Fruit fly (Drosophila melanogaster) whole organism, wandering third instar larva: ENCODE data around the gene Takl2.

Source experiments
- Abd-B ChIP-seq: fragments of >200 bp; optimal IDR thresholded peaks from 2 replicates; lab custom pipeline; 2017; ENCODE audit warnings: missing biosample characterization, missing genetic modification characterization
- CG32264 ChIP-seq: fragments of 200-800 bp; sonication (Bioruptor generic); optimal IDR thresholded peaks from 2 replicates; lab custom pipeline; 2016; ENCODE audit warnings: missing biosample characterization, missing genetic modification characterization
- CrebA ChIP-seq: fragments of 200-800 bp; sonication (Bioruptor generic); optimal IDR thresholded peaks from 2 replicates; lab custom pipeline; 2016; ENCODE audit warnings: missing biosample characterization, mild to moderate bottlenecking, missing genetic modification characterization, borderline replicate concordance
- Dif ChIP-seq: fragments of 200-275, 200-300 bp; sonication (Bioruptor generic); optimal IDR thresholded peaks from 2 replicates; lab custom pipeline; 2018; ENCODE audit warnings: missing biosample characterization, missing genetic modification characterization; ENCODE audit not compliant: partially characterized antibody
- GATAd ChIP-seq: sonication (Bioruptor generic); optimal IDR thresholded peaks from 2 replicates; lab custom pipeline; 2016; ENCODE audit warnings: missing biosample characterization, missing genetic modification characterization
- HLH106 ChIP-seq: fragments of 200-800 bp; optimal IDR thresholded peaks from 3 replicates; lab custom pipeline; 2019; ENCODE audit warnings: missing biosample characterization, mild to moderate bottlenecking, missing genetic modification characterization, moderate library complexity
- Hnf4 ChIP-seq: fragments of 200-800 bp; sonication (Bioruptor generic); optimal IDR thresholded peaks from 2 replicates; lab custom pipeline; 2016; ENCODE audit warnings: missing biosample characterization, mild to moderate bottlenecking, missing genetic modification characterization
- Hr78 ChIP-seq: fragments of >200 bp; optimal IDR thresholded peaks from 2 replicates; lab custom pipeline; 2017; ENCODE audit warnings: missing biosample characterization, missing genetic modification characterization
- Hr83 ChIP-seq: fragments of 200-300 bp; sonication (Bioruptor generic); optimal IDR thresholded peaks from 2 replicates; lab custom pipeline; 2016; ENCODE audit warnings: missing biosample characterization, mild to moderate bottlenecking, missing genetic modification characterization, moderate library complexity; ENCODE audit not compliant: poor library complexity, severe bottlenecking
- Mio ChIP-seq: sonication (Bioruptor generic); optimal IDR thresholded peaks from 2 replicates; lab custom pipeline; 2016; ENCODE audit warnings: missing biosample characterization, missing genetic modification characterization
- Myc ChIP-seq: fragments of >200 bp; optimal IDR thresholded peaks from 2 replicates; lab custom pipeline; 2017
- N ChIP-seq: fragments of >200 bp; optimal IDR thresholded peaks from 2 replicates; lab custom pipeline; 2018; ENCODE audit warnings: missing biosample characterization, missing external identifiers, missing genetic modification characterization
- OdsH ChIP-seq: fragments of 200-800 bp; sonication (Bioruptor generic); optimal IDR thresholded peaks from 2 replicates; lab custom pipeline; 2016; ENCODE audit warnings: missing biosample characterization, mild to moderate bottlenecking, missing genetic modification characterization
- Rel ChIP-seq, 2 experiments: fragments of 200-800 bp; sonication (Bioruptor generic) in 1 of 2; optimal IDR thresholded peaks; 2 replicates in 1 of 2; 3 replicates in 1 of 2; lab custom pipeline; 2016 to 2019; ENCODE audit warnings: mild to moderate bottlenecking in 2 of 2, missing biosample characterization in 2 of 2, missing genetic modification characterization in 2 of 2, moderate library complexity in 1 of 2
- Sp1 ChIP-seq: fragments of 200-800 bp; sonication (Bioruptor generic); optimal IDR thresholded peaks from 3 replicates; lab custom pipeline; 2019; ENCODE audit warnings: missing biosample characterization, mild to moderate bottlenecking, missing genetic modification characterization, moderate library complexity
- Vsx2 ChIP-seq: fragments of 200-300, 225-300 bp; sonication (Bioruptor generic); optimal IDR thresholded peaks from 2 replicates; lab custom pipeline; 2018; ENCODE audit warnings: missing biosample characterization, missing genetic modification characterization; ENCODE audit not compliant: partially characterized antibody
- br ChIP-seq: fragments of 200-800 bp; sonication (Bioruptor generic); optimal IDR thresholded peaks from 2 replicates; lab custom pipeline; 2016; ENCODE audit warnings: missing biosample characterization, missing genetic modification characterization
- brk ChIP-seq: fragments of 200-800 bp; sonication (Bioruptor generic); optimal IDR thresholded peaks from 2 replicates; lab custom pipeline; 2016; ENCODE audit warnings: missing biosample characterization, mild to moderate bottlenecking, missing genetic modification characterization
- dl ChIP-seq, 2 experiments: fragments of 175-275, 200-275 bp in 1 of 2; fragments of 200-275 bp in 1 of 2; sonication (Bioruptor generic); optimal IDR thresholded peaks; lab custom pipeline; 2018; ENCODE audit warnings: mild to moderate bottlenecking in 2 of 2, missing biosample characterization in 2 of 2, missing genetic modification characterization in 2 of 2, moderate library complexity in 2 of 2; ENCODE audit not compliant: partially characterized antibody in 2 of 2, insufficient read depth in 1 of 2
- dsf ChIP-seq: sonication (Bioruptor generic); optimal IDR thresholded peaks from 2 replicates; lab custom pipeline; 2016; ENCODE audit warnings: missing biosample characterization, missing genetic modification characterization, borderline replicate concordance
- foxo ChIP-seq, 2 experiments: fragments of 200-800 bp; sonication (Bioruptor generic); optimal IDR thresholded peaks; 2 replicates in 1 of 2; 3 replicates in 1 of 2; lab custom pipeline; 2016 to 2017; ENCODE audit warnings: missing biosample characterization in 2 of 2, missing genetic modification characterization in 2 of 2
- fru ChIP-seq: fragments of 200-800 bp; sonication (Bioruptor generic); optimal IDR thresholded peaks from 3 replicates; lab custom pipeline; 2016; ENCODE audit warnings: missing biosample characterization, mild to moderate bottlenecking, missing genetic modification characterization
- h ChIP-seq: fragments of 200-800 bp; sonication (Bioruptor generic); optimal IDR thresholded peaks from 3 replicates; lab custom pipeline; 2016; ENCODE audit warnings: missing biosample characterization, mild to moderate bottlenecking, missing genetic modification characterization
- jim ChIP-seq: fragments of 175-275, 200-325 bp; sonication (Bioruptor generic); optimal IDR thresholded peaks from 2 replicates; lab custom pipeline; 2016; ENCODE audit warnings: missing biosample characterization, mild to moderate bottlenecking, missing genetic modification characterization
- lola ChIP-seq: fragments of >200 bp; optimal IDR thresholded peaks from 2 replicates; lab custom pipeline; 2017; ENCODE audit warnings: missing biosample characterization, missing genetic modification characterization
- psq ChIP-seq: fragments of 200-800 bp; sonication (Bioruptor generic); optimal IDR thresholded peaks from 3 replicates; lab custom pipeline; 2017; ENCODE audit warnings: missing biosample characterization, mild to moderate bottlenecking, missing genetic modification characterization, moderate library complexity
- rgr ChIP-seq: fragments of 200-800 bp; sonication (Bioruptor generic); optimal IDR thresholded peaks from 3 replicates; lab custom pipeline; 2016; ENCODE audit warnings: missing biosample characterization, mild to moderate bottlenecking, missing genetic modification characterization
- sage ChIP-seq: fragments of 200-800 bp; sonication (Bioruptor generic); optimal IDR thresholded peaks from 2 replicates; lab custom pipeline; 2016; ENCODE audit warnings: missing biosample characterization, mild to moderate bottlenecking, missing genetic modification characterization
- tai ChIP-seq: sonication (Bioruptor generic); optimal IDR thresholded peaks from 2 replicates; lab custom pipeline; 2016; ENCODE audit warnings: missing biosample characterization, missing genetic modification characterization
- woc ChIP-seq: sonication (Bioruptor generic); optimal IDR thresholded peaks from 2 replicates; lab custom pipeline; 2016; ENCODE audit warnings: missing biosample characterization, mild to moderate bottlenecking, missing genetic modification characterization

Gene Takl2

DNA sequence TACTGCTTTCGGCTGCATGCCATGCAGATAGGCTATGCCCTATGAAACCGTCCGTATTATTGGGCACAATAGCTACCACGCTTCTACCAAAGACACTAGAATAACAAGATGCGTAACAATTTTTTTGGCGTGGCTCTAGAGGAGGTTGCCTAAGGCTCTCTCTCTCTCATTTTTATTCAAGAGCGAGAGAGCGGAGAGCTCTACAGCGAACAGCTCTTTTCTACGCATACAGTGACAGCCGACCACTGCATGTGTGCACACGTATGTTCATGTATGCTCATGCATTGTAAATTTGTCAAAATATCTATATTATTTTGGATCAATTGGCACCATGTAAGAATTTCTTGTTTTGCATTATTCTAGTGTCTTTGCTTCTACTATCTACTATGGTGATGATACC is 656 bp downstream of the Takl2 start:
- no peak for TF ChIP-seq dl (GFP tag; optimal IDR thresholded peaks at IDR 0.05; lab: Kevin White, UChicago; ENCODE audit: insufficient read depth in 1 of 2, partially characterized antibody in 2 of 2)
- no peak for TF ChIP-seq br
- TF ChIP-seq brk: no peak
- no peak for TF ChIP-seq Abd-B
- TF ChIP-seq rgr: no peak
- no peak for TF ChIP-seq CrebA (GFP tag; lab: Kevin White, UChicago)
- TF ChIP-seq Sp1 (GFP tag; lab: Kevin White, UChicago): no peak
- TF ChIP-seq OdsH: no peak
- TF ChIP-seq lola (GFP tag; lab: Kevin White, UChicago): no peak
- no peak for TF ChIP-seq tai
- TF ChIP-seq psq (GFP tag; lab: Kevin White, UChicago): no peak
- TF ChIP-seq GATAd: no peak
- no peak for TF ChIP-seq Hr83 (GFP tag; lab: Kevin White, UChicago)

dm6 chr3R:22727857-22728256 is 5.8 kb downstream of the Takl2 start:
- TF ChIP-seq jim (no peak), foxo (GFP tag; optimal IDR thresholded peaks at IDR 0.05; lab: Kevin White, UChicago) (peak in 1 of 2 experiments; percentile 39), OdsH (peak; percentile 45), CG32264 (GFP tag; lab: Kevin White, UChicago) (peak; percentile 24)

dm6 chr3R:22727456-22727833 is 6.2 kb downstream of the Takl2 start:
- TF ChIP-seq GATAd (no peak), Hr78 (no peak), Myc (lab: Kevin White, UChicago) (no peak), CrebA (GFP tag; lab: Kevin White, UChicago) (no peak), lola (GFP tag; lab: Kevin White, UChicago) (no peak), tai (no peak), OdsH (no peak), psq (GFP tag; lab: Kevin White, UChicago) (no peak), dl (GFP tag; optimal IDR thresholded peaks at IDR 0.05; lab: Kevin White, UChicago; ENCODE audit: insufficient read depth in 1 of 2, partially characterized antibody in 2 of 2) (no peak), Hr83 (GFP tag; lab: Kevin White, UChicago) (no peak), Vsx2 (GFP tag; lab: Kevin White, UChicago) (no peak), Mio (GFP tag; lab: Kevin White, UChicago) (no peak), Dif (GFP tag; lab: Kevin White, UChicago) (no peak), N (GFP tag; lab: Kevin White, UChicago) (no peak), woc (GFP tag; lab: Kevin White, UChicago) (no peak), HLH106 (tag; lab: Kevin White, UChicago) (no peak)
- TF ChIP-seq, all 38 proteins: peak for 0

dm6 chr3R:22726771-22727455 is 6.7 kb downstream of the Takl2 start, which contains the start of gene CG45049:
TSS of gene CG45049 (plus strand) at chr3R:22726967.
- TF ChIP-seq lola (GFP tag; lab: Kevin White, UChicago) (no peak), h (peak; percentile 10), Hnf4 (GFP tag; lab: Kevin White, UChicago) (peak; percentile 30), woc (GFP tag; lab: Kevin White, UChicago) (peak; percentile 48), dsf (GFP tag; lab: Kevin White, UChicago) (no peak), Dif (GFP tag; lab: Kevin White, UChicago) (no peak), br (peak; percentile 7), sage (GFP tag; lab: Kevin White, UChicago) (peak; percentile 49), psq (GFP tag; lab: Kevin White, UChicago) (peak; percentile 61), CrebA (GFP tag; lab: Kevin White, UChicago) (no peak)

- peak; percentile 15 for TF ChIP-seq fru
- peak; percentile 32 for TF ChIP-seq Myc (lab: Kevin White, UChicago)
- TF ChIP-seq Rel (GFP tag; optimal IDR thresholded peaks at IDR 0.05; lab: Kevin White, UChicago): no peak
- no peak for TF ChIP-seq Rel (tag; optimal IDR thresholded peaks at IDR 0.05; lab: Kevin White, UChicago)
- TF ChIP-seq lola (GFP tag; lab: Kevin White, UChicago): no peak
- peak; percentile 30 for TF ChIP-seq HLH106 (tag; lab: Kevin White, UChicago)
- no peak for TF ChIP-seq psq (GFP tag; lab: Kevin White, UChicago)
- TF ChIP-seq Abd-B: no peak
- TF ChIP-seq, all 38 proteins: peak for 3
Observed at dm6 chr3R:22726031-22726770, 7.5 kb downstream of the Takl2 start, which contains the start of gene RNF220. TSS of gene RNF220 (minus strand) at chr3R:22726414.
